Fruit fly (Drosophila melanogaster) whole organism, embryonic: ENCODE results near the gene TfIIA-S.

Experiments
- C15 ChIP-seq: fragments of 200-800 bp; sonication (Bioruptor generic); IDR thresholded peaks from 3 replicates; pipeline ENCODE4 v1.3.6; 2022; ENCODE audit warnings: missing biosample characterization, missing genetic modification characterization
- CG10462 ChIP-seq: fragments of 200-800 bp; sonication (Bioruptor generic); optimal IDR thresholded peaks from 2 replicates; lab custom pipeline; 2016; ENCODE audit warnings: missing biosample characterization, missing genetic modification characterization
- CG10979 ChIP-seq: fragments of 200-800 bp; sonication (Bioruptor generic); optimal IDR thresholded peaks from 2 replicates; lab custom pipeline; 2018; ENCODE audit warnings: missing biosample characterization, mild to moderate bottlenecking, missing genetic modification characterization, moderate library complexity
- CG12391 ChIP-seq: fragments of 200-800 bp; sonication (Bioruptor generic); optimal IDR thresholded peaks from 3 replicates; lab custom pipeline; 2018; ENCODE audit warnings: missing biosample characterization, mild to moderate bottlenecking, missing genetic modification characterization, moderate library complexity
- CG12659 ChIP-seq: fragments of 200-800 bp; sonication (Bioruptor generic); optimal IDR thresholded peaks from 3 replicates; lab custom pipeline; 2017; ENCODE audit warnings: mild to moderate bottlenecking, missing biosample characterization, missing genetic modification reagents, missing genetic modification characterization
- CG14860 ChIP-seq: fragments of 200-800 bp; sonication (Bioruptor generic); IDR thresholded peaks from 3 replicates; pipeline ENCODE4 v1.3.6; 2022; ENCODE audit warnings: missing biosample characterization, missing genetic modification characterization; ENCODE audit not compliant: partially characterized antibody
- CG15011 ChIP-seq: fragments of 200-800 bp; sonication (Bioruptor generic); optimal IDR thresholded peaks from 3 replicates; lab custom pipeline; 2018; ENCODE audit warnings: missing biosample characterization, mild to moderate bottlenecking, missing genetic modification characterization
- CG16815 ChIP-seq: fragments of 200-800 bp; sonication (Bioruptor generic); optimal IDR thresholded peaks from 3 replicates; lab custom pipeline; 2017; ENCODE audit warnings: missing biosample characterization, mild to moderate bottlenecking, missing genetic modification characterization
- CG17361 ChIP-seq: fragments of 200-800 bp; sonication (Bioruptor generic); IDR thresholded peaks from 3 replicates; pipeline ENCODE4 v1.3.6; 2022; ENCODE audit warnings: missing biosample characterization, missing genetic modification characterization
- CG17385 ChIP-seq: fragments of 200-800 bp; sonication (Bioruptor generic); optimal IDR thresholded peaks from 3 replicates; lab custom pipeline; 2018; ENCODE audit warnings: missing biosample characterization, mild to moderate bottlenecking, missing genetic modification characterization
- CG2712 ChIP-seq: fragments of 200-800 bp; optimal IDR thresholded peaks from 3 replicates; lab custom pipeline; 2019; ENCODE audit warnings: missing biosample characterization, mild to moderate bottlenecking, missing genetic modification characterization, moderate library complexity
- CG33557 ChIP-seq: fragments of 200-800 bp; sonication (Bioruptor generic); optimal IDR thresholded peaks from 2 replicates; lab custom pipeline; 2019; ENCODE audit warnings: missing biosample characterization, mild to moderate bottlenecking, missing genetic modification characterization, moderate library complexity
- CG3847 ChIP-seq: fragments of 200-800 bp; sonication (Bioruptor generic); IDR thresholded peaks from 2 replicates; pipeline ENCODE4 v1.3.6; 2022; ENCODE audit warnings: missing biosample characterization, missing genetic modification characterization
- CG5245 ChIP-seq: fragments of 200-800 bp; sonication (Bioruptor generic); optimal IDR thresholded peaks from 3 replicates; lab custom pipeline; 2016; ENCODE audit warnings: missing biosample characterization, missing genetic modification characterization
- CG9797 ChIP-seq: fragments of 200-800 bp; sonication (Bioruptor generic); optimal IDR thresholded peaks from 3 replicates; lab custom pipeline; 2018; ENCODE audit warnings: missing biosample characterization, mild to moderate bottlenecking, missing genetic modification characterization
- E2f2 ChIP-seq: fragments of 200-800 bp; sonication (Bioruptor generic); IDR thresholded peaks from 2 replicates; pipeline ENCODE4 v1.3.6; 2022; ENCODE audit warnings: missing biosample characterization, missing genetic modification characterization
- Ets97D ChIP-seq: fragments of 200-800 bp; sonication (Bioruptor generic); optimal IDR thresholded peaks from 3 replicates; lab custom pipeline; 2016; ENCODE audit warnings: missing biosample characterization, missing genetic modification characterization
- Fer1 ChIP-seq: fragments of 200-800 bp; sonication (Bioruptor generic); optimal IDR thresholded peaks from 2 replicates; lab custom pipeline; 2017; ENCODE audit warnings: missing biosample characterization, mild to moderate bottlenecking, missing genetic modification characterization
- H15 ChIP-seq: fragments of 200-800 bp; sonication (Bioruptor generic); IDR thresholded peaks from 3 replicates; pipeline ENCODE4 v1.3.6; 2022; ENCODE audit warnings: missing biosample characterization, missing genetic modification characterization
- HLH4C ChIP-seq: fragments of 200-800 bp; sonication (Bioruptor generic); IDR thresholded peaks from 3 replicates; pipeline ENCODE4 v1.3.6; 2022; ENCODE audit warnings: missing biosample characterization, missing genetic modification characterization; ENCODE audit not compliant: partially characterized antibody
- HmgZ ChIP-seq: fragments of 200-800 bp; sonication (Bioruptor generic); optimal IDR thresholded peaks from 2 replicates; lab custom pipeline; 2018; ENCODE audit warnings: missing biosample characterization, mild to moderate bottlenecking, missing genetic modification characterization
- Hr51 ChIP-seq, 2 experiments: fragments of 200-800 bp; sonication (Bioruptor generic); optimal IDR thresholded peaks; 2 replicates in 1 of 2; 3 replicates in 1 of 2; lab custom pipeline; 2016 to 2018; ENCODE audit warnings: missing biosample characterization in 2 of 2, missing genetic modification characterization in 2 of 2, mild to moderate bottlenecking in 1 of 2, moderate library complexity in 1 of 2
- Lhr ChIP-seq: fragments of 200-800 bp; sonication (Bioruptor generic); optimal IDR thresholded peaks from 3 replicates; lab custom pipeline; 2017; ENCODE audit warnings: mild to moderate bottlenecking, missing biosample characterization, missing genetic modification reagents, missing genetic modification characterization
- MBD-R2 ChIP-seq: fragments of 200-800 bp; sonication (Bioruptor generic); IDR thresholded peaks from 2 replicates; pipeline ENCODE4 v1.3.6; 2022; ENCODE audit warnings: missing biosample characterization, missing genetic modification characterization
- NC2β ChIP-seq: fragments of 200-800 bp; sonication (Bioruptor generic); optimal IDR thresholded peaks from 2 replicates; lab custom pipeline; 2016; ENCODE audit warnings: missing biosample characterization, missing genetic modification characterization
- NfI ChIP-seq: fragments of 200-800 bp; sonication (Bioruptor generic); optimal IDR thresholded peaks from 3 replicates; lab custom pipeline; 2018; ENCODE audit warnings: missing biosample characterization, mild to moderate bottlenecking, missing genetic modification characterization, moderate library complexity
- Scr ChIP-seq: fragments of 200-800 bp; sonication (Bioruptor generic); IDR thresholded peaks from 2 replicates; pipeline ENCODE4 v1.3.6; 2022; ENCODE audit warnings: missing biosample characterization, missing genetic modification characterization; ENCODE audit not compliant: partially characterized antibody
- Sin3A ChIP-seq: fragments of >200 bp; optimal IDR thresholded peaks from 2 replicates; lab custom pipeline; 2018
- chif ChIP-seq, 2 experiments: fragments of 200-800 bp; sonication (Bioruptor generic); optimal IDR thresholded peaks; 3 replicates each; lab custom pipeline; 2016; ENCODE audit warnings: missing biosample characterization in 2 of 2, missing genetic modification characterization in 2 of 2
- dan ChIP-seq: fragments of 200-800 bp; sonication (Bioruptor generic); IDR thresholded peaks from 2 replicates; pipeline ENCODE4 v1.3.6; 2022; ENCODE audit warnings: missing biosample characterization, missing genetic modification characterization
- dmrt99B ChIP-seq: fragments of 200-800 bp; sonication (Bioruptor generic); optimal IDR thresholded peaks from 2 replicates; lab custom pipeline; 2018; ENCODE audit warnings: missing biosample characterization, mild to moderate bottlenecking, missing genetic modification characterization, moderate library complexity
- gfzf ChIP-seq: fragments of 200-800 bp; sonication (Bioruptor generic); optimal IDR thresholded peaks from 2 replicates; lab custom pipeline; 2016; ENCODE audit warnings: missing biosample characterization, mild to moderate bottlenecking, missing genetic modification characterization, moderate library complexity
- grau ChIP-seq: fragments of 200-800 bp; optimal IDR thresholded peaks from 3 replicates; lab custom pipeline; 2019; ENCODE audit warnings: missing biosample characterization, mild to moderate bottlenecking, missing genetic modification characterization, moderate library complexity
- hkb ChIP-seq, 2 experiments: fragments of 200-800 bp in 1 of 2; fragments of >200 bp in 1 of 2; sonication (Bioruptor generic) in 1 of 2; IDR thresholded peaks in 1 of 2; optimal IDR thresholded peaks in 1 of 2; 2 replicates each; pipeline versions ENCODE4 v1.3.6 to Lab custom; 2017 to 2022; ENCODE audit warnings: missing biosample characterization in 1 of 2, missing genetic modification characterization in 1 of 2
- hth ChIP-seq: fragments of >200 bp; optimal IDR thresholded peaks from 2 replicates; lab custom pipeline; 2017; ENCODE audit warnings: inconsistent platforms
- jumu ChIP-seq: fragments of 200-800 bp; sonication (Bioruptor generic); optimal IDR thresholded peaks from 3 replicates; lab custom pipeline; 2016; ENCODE audit warnings: missing biosample characterization, missing genetic modification characterization
- kay ChIP-seq: fragments of 200-800 bp; sonication (Bioruptor generic); optimal IDR thresholded peaks from 2 replicates; lab custom pipeline; 2016; ENCODE audit warnings: missing biosample characterization, missing genetic modification characterization
- knrl ChIP-seq: fragments of 200-800 bp; sonication (Bioruptor generic); IDR thresholded peaks from 3 replicates; pipeline ENCODE4 v1.3.6; 2022; ENCODE audit warnings: missing biosample characterization, missing genetic modification characterization; ENCODE audit not compliant: partially characterized antibody
- lola ChIP-seq, 3 experiments: fragments of >200 bp in 2 of 3; fragments of 200-800 bp in 1 of 3; sonication (Bioruptor generic) in 1 of 3; optimal IDR thresholded peaks; 2 replicates each; lab custom pipeline; 2017 to 2019; ENCODE audit warnings: missing biosample characterization in 3 of 3, missing genetic modification characterization in 3 of 3, mild to moderate bottlenecking in 1 of 3, moderate library complexity in 1 of 3
- mam ChIP-seq: fragments of 200-800 bp; sonication (Bioruptor generic); optimal IDR thresholded peaks from 3 replicates; lab custom pipeline; 2016; ENCODE audit warnings: missing biosample characterization, missing genetic modification characterization
- pb ChIP-seq: fragments of 200-800 bp; sonication (Bioruptor generic); optimal IDR thresholded peaks from 3 replicates; lab custom pipeline; 2016; ENCODE audit warnings: missing biosample characterization, missing genetic modification characterization
- pfk ChIP-seq: fragments of 200-800 bp; sonication (Bioruptor generic); optimal IDR thresholded peaks from 2 replicates; lab custom pipeline; 2018; ENCODE audit warnings: missing biosample characterization, mild to moderate bottlenecking, missing genetic modification characterization, moderate library complexity
- pnt ChIP-seq: fragments of 200-800 bp; sonication (Bioruptor generic); optimal IDR thresholded peaks from 3 replicates; lab custom pipeline; 2016; ENCODE audit warnings: missing biosample characterization, missing genetic modification characterization
- pzg ChIP-seq: fragments of 200-800 bp; sonication (Bioruptor generic); optimal IDR thresholded peaks from 3 replicates; lab custom pipeline; 2018; ENCODE audit warnings: missing biosample characterization, mild to moderate bottlenecking, missing genetic modification characterization, moderate library complexity
- row ChIP-seq: fragments of 200-800 bp; sonication (Bioruptor generic); IDR thresholded peaks from 3 replicates; pipeline ENCODE4 v1.3.6; 2022; ENCODE audit warnings: missing biosample characterization, missing genetic modification characterization
- sens ChIP-seq: fragments of 200-800 bp; sonication (Bioruptor generic); peaks from one replicate; lab custom pipeline; 2016; ENCODE audit warnings: missing biosample characterization, missing genetic modification characterization
- vnd ChIP-seq: fragments of 200-800 bp; sonication (Bioruptor generic); IDR thresholded peaks from 3 replicates; pipeline ENCODE4 v1.3.6; 2022; ENCODE audit warnings: missing biosample characterization, missing genetic modification characterization; ENCODE audit not compliant: partially characterized antibody
- zen ChIP-seq: fragments of 200-800 bp; sonication (Bioruptor generic); optimal IDR thresholded peaks from 3 replicates; lab custom pipeline; 2018; ENCODE audit warnings: missing biosample characterization, mild to moderate bottlenecking, missing genetic modification characterization, moderate library complexity

TfIIA-S gene

dm6 chr3R:23931095-23931728 is 40.4 kb upstream of the TfIIA-S start, which contains the start of the genes Rpt2 and CG13599 (continued):
- no peak for TF ChIP-seq CG15011 (GFP tag; lab: Kevin White, UChicago)
- TF ChIP-seq pb (GFP tag; lab: Kevin White, UChicago) = no peak
- TF ChIP-seq zen (tag; lab: Kevin White, UChicago) = peak; percentile 36
- no peak for TF ChIP-seq dmrt99B (tag; lab: Kevin White, UChicago)
- TF ChIP-seq E2f2 = peak; percentile 91
- no peak for TF ChIP-seq NfI (GFP tag; lab: Kevin White, UChicago)
- peak; percentile 52; the same call in 1 of the 3 replicates for TF ChIP-seq knrl (GFP tag; lab: Robert Waterston, UW)
- TF ChIP-seq CG17361 (GFP tag; lab: Robert Waterston, UW) = peak; percentile 41; the same call in 1 of the 3 replicates
- TF ChIP-seq CG12659 (GFP tag; lab: Kevin White, UChicago) = peak; percentile 70
- peak; percentile 45; the same call in 1 of the 3 replicates for TF ChIP-seq HLH4C (GFP tag; lab: Robert Waterston, UW)
- TF ChIP-seq CG10462 (GFP tag; lab: Kevin White, UChicago) = peak; percentile 12
- no peak for TF ChIP-seq pfk (GFP tag; lab: Kevin White, UChicago)
- TF ChIP-seq sens (GFP tag; lab: Kevin White, UChicago) = peak; percentile 12
- TF ChIP-seq HmgZ (tag; lab: Kevin White, UChicago) = peak; percentile 69
- peak; percentile 74 for TF ChIP-seq MBD-R2 (GFP tag; lab: Robert Waterston, UW)
- TF ChIP-seq CG33557 (GFP tag; lab: Kevin White, UChicago) = peak; percentile 0
- peak; percentile 27 for TF ChIP-seq mam
- no peak for TF ChIP-seq CG16815 (GFP tag; lab: Kevin White, UChicago)
- TF ChIP-seq CG2712 (tag; lab: Kevin White, UChicago) = peak; percentile 46
- TF ChIP-seq row = peak; percentile 50; the same call in 2 of the 3 replicates
- peak; percentile 49 for TF ChIP-seq kay (GFP tag; lab: Kevin White, UChicago)
- TF ChIP-seq chif (GFP tag; optimal IDR thresholded peaks at IDR 0.05; lab: Kevin White, UChicago) = no peak
- peak; percentile 63 for TF ChIP-seq CG12391 (tag; lab: Kevin White, UChicago)
- TF ChIP-seq CG17385 = peak; percentile 27
- 0 out of 3 replicates have a peak, but pooled peaks have one; percentile 20 for TF ChIP-seq CG14860 (GFP tag; lab: Robert Waterston, UW)
- TF ChIP-seq gfzf (GFP tag; lab: Kevin White, UChicago) = peak; percentile 52
- TF ChIP-seq Fer1 = peak; percentile 12
- peak; percentile 82 for TF ChIP-seq hkb (optimal IDR thresholded peaks at IDR 0.05; lab: Kevin White, UChicago)
- no peak for TF ChIP-seq hkb (GFP tag; IDR thresholded peaks at IDR 0.05; lab: Robert Waterston, UW)
- TF ChIP-seq Sin3A (lab: Kevin White, UChicago) = peak; percentile 66
- peak; percentile 60 for TF ChIP-seq Scr
- TF ChIP-seq dan (GFP tag; lab: Robert Waterston, UW) = no peak
- TF ChIP-seq CG10979 (tag; lab: Kevin White, UChicago) = peak; percentile 32
- peak; percentile 37 for TF ChIP-seq grau (tag; lab: Kevin White, UChicago)
- TF ChIP-seq lola (GFP tag; optimal IDR thresholded peaks at IDR 0.05; lab: Kevin White, UChicago) = peak in 1 of 3 experiments; percentile 22
- 0 out of 3 replicates have a peak, but pooled peaks have one; percentile 44 for TF ChIP-seq vnd
- no peak for TF ChIP-seq CG5245
- no peak for TF ChIP-seq pnt
- no peak for TF ChIP-seq jumu
- TF ChIP-seq hth (lab: Kevin White, UChicago) = no peak
- TF ChIP-seq C15 (GFP tag; lab: Robert Waterston, UW) = no peak
- TF ChIP-seq Hr51 (GFP tag; optimal IDR thresholded peaks at IDR 0.05; lab: Kevin White, UChicago) = no peak
- peak; percentile 43 for TF ChIP-seq Lhr (GFP tag; lab: Kevin White, UChicago)
- TF ChIP-seq H15 (GFP tag; lab: Robert Waterston, UW) = no peak
- peak; percentile 87 for TF ChIP-seq CG3847 (GFP tag; lab: Robert Waterston, UW)
- TF ChIP-seq CG9797 (GFP tag; lab: Kevin White, UChicago) = peak; percentile 37
- peak; percentile 87 for TF ChIP-seq pzg (GFP tag; lab: Kevin White, UChicago)
- TF ChIP-seq Ets97D (GFP tag; lab: Kevin White, UChicago) = peak; percentile 69
- TF ChIP-seq NC2β (GFP tag; lab: Kevin White, UChicago) = peak; percentile 14
